Fruit fly (Drosophila melanogaster) whole organism, embryonic: ENCODE data around the gene RpS5b.

Source experiments
- Adf1 ChIP-seq: fragments of 200-800 bp; sonication (Bioruptor generic); IDR thresholded peaks from 2 replicates; pipeline ENCODE4 v1.3.6; 2022; ENCODE audit warnings: missing biosample characterization, missing genetic modification characterization
- CG10321 ChIP-seq: fragments of 200-800 bp; sonication (Bioruptor generic); IDR thresholded peaks from 2 replicates; pipeline ENCODE4 v1.3.6; 2022; ENCODE audit warnings: missing biosample characterization, missing genetic modification characterization
- CG10431 ChIP-seq: fragments of 200-800 bp; sonication (Bioruptor generic); optimal IDR thresholded peaks from 3 replicates; lab custom pipeline; 2018; ENCODE audit warnings: missing biosample characterization, mild to moderate bottlenecking, missing genetic modification characterization
- CG11247 ChIP-seq: fragments of 200-800 bp; sonication (Bioruptor generic); IDR thresholded peaks from 2 replicates; pipeline ENCODE4 v1.3.6; 2022; ENCODE audit warnings: missing biosample characterization, missing genetic modification characterization
- CG12236 ChIP-seq: fragments of 200-800 bp; sonication (Bioruptor generic); optimal IDR thresholded peaks from 2 replicates; lab custom pipeline; 2016; ENCODE audit warnings: missing biosample characterization, missing genetic modification characterization
- CG13123 ChIP-seq: fragments of 200-800 bp; sonication (Bioruptor generic); optimal IDR thresholded peaks from 2 replicates; lab custom pipeline; 2016; ENCODE audit warnings: missing biosample characterization, missing genetic modification characterization
- CG1529 ChIP-seq: fragments of 200-800 bp; sonication (Bioruptor generic); optimal IDR thresholded peaks from 3 replicates; lab custom pipeline; 2018; ENCODE audit warnings: missing biosample characterization, missing genetic modification characterization
- CG1647 ChIP-seq: fragments of 200-800 bp; sonication (Bioruptor generic); optimal IDR thresholded peaks from 3 replicates; lab custom pipeline; 2016; ENCODE audit warnings: missing biosample characterization, missing genetic modification characterization
- CG17385 ChIP-seq: fragments of 200-800 bp; sonication (Bioruptor generic); optimal IDR thresholded peaks from 3 replicates; lab custom pipeline; 2018; ENCODE audit warnings: missing biosample characterization, mild to moderate bottlenecking, missing genetic modification characterization
- CG2199 ChIP-seq: fragments of 200-800 bp; sonication (Bioruptor generic); IDR thresholded peaks from 3 replicates; pipeline ENCODE4 v1.3.6; 2022; ENCODE audit warnings: missing biosample characterization, missing genetic modification characterization
- CG2202 ChIP-seq: fragments of 200-800 bp; sonication (Bioruptor generic); optimal IDR thresholded peaks from 2 replicates; lab custom pipeline; 2018; ENCODE audit warnings: missing biosample characterization, mild to moderate bottlenecking, missing genetic modification characterization
- CG34224 ChIP-seq: fragments of 200-800 bp; sonication (Bioruptor generic); IDR thresholded peaks from 3 replicates; pipeline ENCODE4 v1.3.6; 2022; ENCODE audit warnings: missing biosample characterization, missing genetic modification characterization; ENCODE audit not compliant: partially characterized antibody
- CG4328 ChIP-seq: fragments of 200-800 bp; sonication (Bioruptor generic); optimal IDR thresholded peaks from 3 replicates; lab custom pipeline; 2017; ENCODE audit warnings: missing biosample characterization, missing genetic modification reagents, missing genetic modification characterization
- CG6175 ChIP-seq: fragments of 200-800 bp; sonication (Bioruptor generic); IDR thresholded peaks from 3 replicates; pipeline ENCODE4 v1.3.6; 2022; ENCODE audit warnings: missing biosample characterization, missing genetic modification characterization
- CG6765 ChIP-seq: fragments of 200-800 bp; sonication (Bioruptor generic); optimal IDR thresholded peaks from 3 replicates; lab custom pipeline; 2017; ENCODE audit warnings: missing biosample characterization, mild to moderate bottlenecking, missing genetic modification characterization
- CG7928 ChIP-seq: fragments of 200-800 bp; sonication (Bioruptor generic); optimal IDR thresholded peaks from 2 replicates; lab custom pipeline; 2017; ENCODE audit warnings: missing biosample characterization, mild to moderate bottlenecking, missing genetic modification characterization
- CG8944 ChIP-seq: fragments of 200-800 bp; sonication (Bioruptor generic); optimal IDR thresholded peaks from 3 replicates; lab custom pipeline; 2016; ENCODE audit warnings: missing biosample characterization, missing genetic modification characterization
- CG9437 ChIP-seq: fragments of 200-800 bp; sonication (Bioruptor generic); optimal IDR thresholded peaks from 2 replicates; lab custom pipeline; 2018; ENCODE audit warnings: missing biosample characterization, mild to moderate bottlenecking, missing genetic modification characterization
- CG9727 ChIP-seq: fragments of 200-800 bp; sonication (Bioruptor generic); optimal IDR thresholded peaks from 3 replicates; lab custom pipeline; 2017; ENCODE audit warnings: missing biosample characterization, mild to moderate bottlenecking, missing genetic modification characterization
- CG9797 ChIP-seq: fragments of 200-800 bp; sonication (Bioruptor generic); optimal IDR thresholded peaks from 3 replicates; lab custom pipeline; 2018; ENCODE audit warnings: missing biosample characterization, mild to moderate bottlenecking, missing genetic modification characterization
- CHES-1-like ChIP-seq: fragments of 200-800 bp; sonication (Bioruptor generic); optimal IDR thresholded peaks from 2 replicates; lab custom pipeline; 2016; ENCODE audit warnings: missing biosample characterization, missing genetic modification characterization
- D ChIP-seq, 2 experiments: fragments of 200-800 bp in 1 of 2; fragments of >200 bp in 1 of 2; sonication (Bioruptor generic) in 1 of 2; optimal IDR thresholded peaks; 2 replicates in 1 of 2; 3 replicates in 1 of 2; lab custom pipeline; 2017; ENCODE audit warnings: mild to moderate bottlenecking in 1 of 2, missing biosample characterization in 1 of 2, missing genetic modification characterization in 1 of 2, missing genetic modification reagents in 1 of 2
- Dad ChIP-seq: fragments of 200-800 bp; sonication (Bioruptor generic); optimal IDR thresholded peaks from 3 replicates; lab custom pipeline; 2016; ENCODE audit warnings: missing biosample characterization, missing genetic modification characterization
- Eip74EF ChIP-seq, 2 experiments: fragments of 200-800 bp in 1 of 2; fragments of >200 bp in 1 of 2; sonication (Bioruptor generic) in 1 of 2; optimal IDR thresholded peaks; 2 replicates each; lab custom pipeline; 2017 to 2019; ENCODE audit warnings: missing biosample characterization in 2 of 2, missing genetic modification characterization in 2 of 2, mild to moderate bottlenecking in 1 of 2, moderate library complexity in 1 of 2
- Fer1 ChIP-seq: fragments of 200-800 bp; sonication (Bioruptor generic); optimal IDR thresholded peaks from 2 replicates; lab custom pipeline; 2017; ENCODE audit warnings: missing biosample characterization, mild to moderate bottlenecking, missing genetic modification characterization
- HLH4C ChIP-seq: fragments of 200-800 bp; sonication (Bioruptor generic); IDR thresholded peaks from 3 replicates; pipeline ENCODE4 v1.3.6; 2022; ENCODE audit warnings: missing biosample characterization, missing genetic modification characterization; ENCODE audit not compliant: partially characterized antibody
- Hand ChIP-seq: fragments of 200-800 bp; sonication (Bioruptor generic); optimal IDR thresholded peaks from 2 replicates; lab custom pipeline; 2017; ENCODE audit warnings: mild to moderate bottlenecking, missing biosample characterization, missing genetic modification reagents, missing genetic modification characterization
- Hr51 ChIP-seq, 2 experiments: fragments of 200-800 bp; sonication (Bioruptor generic); optimal IDR thresholded peaks; 2 replicates in 1 of 2; 3 replicates in 1 of 2; lab custom pipeline; 2016 to 2018; ENCODE audit warnings: missing biosample characterization in 2 of 2, missing genetic modification characterization in 2 of 2, mild to moderate bottlenecking in 1 of 2, moderate library complexity in 1 of 2
- Scr ChIP-seq: fragments of 200-800 bp; sonication (Bioruptor generic); IDR thresholded peaks from 2 replicates; pipeline ENCODE4 v1.3.6; 2022; ENCODE audit warnings: missing biosample characterization, missing genetic modification characterization; ENCODE audit not compliant: partially characterized antibody
- Ssrp ChIP-seq: fragments of 200-800 bp; sonication (Bioruptor generic); optimal IDR thresholded peaks from 2 replicates; lab custom pipeline; 2018; ENCODE audit warnings: missing biosample characterization, mild to moderate bottlenecking, missing genetic modification characterization, moderate library complexity
- chinmo ChIP-seq: fragments of 200-800 bp; sonication (Bioruptor generic); IDR thresholded peaks from 4 replicates; pipeline ENCODE4 v1.3.6; 2022; ENCODE audit warnings: missing biosample characterization, missing genetic modification characterization; ENCODE audit not compliant: partially characterized antibody
- crp ChIP-seq, 2 experiments: fragments of 200-800 bp; sonication (Bioruptor generic); optimal IDR thresholded peaks; 2 replicates in 1 of 2; 3 replicates in 1 of 2; lab custom pipeline; 2017; ENCODE audit warnings: missing biosample characterization in 2 of 2, missing genetic modification characterization in 2 of 2, mild to moderate bottlenecking in 1 of 2, moderate library complexity in 1 of 2
- dimm ChIP-seq: fragments of 200-800 bp; sonication (Bioruptor generic); IDR thresholded peaks from 2 replicates; pipeline ENCODE4 v1.3.6; 2022; ENCODE audit warnings: missing biosample characterization, missing genetic modification characterization
- gem ChIP-seq: fragments of 200-800 bp; sonication (Bioruptor generic); optimal IDR thresholded peaks from 2 replicates; lab custom pipeline; 2019; ENCODE audit warnings: missing biosample characterization, mild to moderate bottlenecking, missing genetic modification characterization, moderate library complexity
- grn ChIP-seq: fragments of 200-800 bp; sonication (Bioruptor generic); optimal IDR thresholded peaks from 3 replicates; lab custom pipeline; 2017; ENCODE audit warnings: missing biosample characterization, missing genetic modification characterization
- gro ChIP-seq: fragments of 200-800 bp; sonication (Bioruptor generic); optimal IDR thresholded peaks from 2 replicates; lab custom pipeline; 2016; ENCODE audit warnings: missing biosample characterization, missing genetic modification characterization
- hb ChIP-seq: fragments of 200-800 bp; sonication (Bioruptor generic); IDR thresholded peaks from 3 replicates; pipeline ENCODE4 v1.3.6; 2022; ENCODE audit warnings: missing biosample characterization, missing genetic modification characterization; ENCODE audit not compliant: partially characterized antibody
- her ChIP-seq: fragments of 200-800 bp; sonication (Bioruptor generic); optimal IDR thresholded peaks from 2 replicates; lab custom pipeline; 2016; ENCODE audit warnings: missing biosample characterization, missing genetic modification characterization
- nau ChIP-seq: fragments of 200-800 bp; sonication (Bioruptor generic); optimal IDR thresholded peaks from 3 replicates; lab custom pipeline; 2017; ENCODE audit warnings: missing biosample characterization, mild to moderate bottlenecking, missing genetic modification characterization, missing genetic modification reagents
- nerfin-2 ChIP-seq: fragments of 200-800 bp; sonication (Bioruptor generic); IDR thresholded peaks from 2 replicates; pipeline ENCODE4 v1.3.6; 2022; ENCODE audit warnings: missing biosample characterization, missing genetic modification characterization; ENCODE audit not compliant: partially characterized antibody
- pb ChIP-seq: fragments of 200-800 bp; sonication (Bioruptor generic); optimal IDR thresholded peaks from 3 replicates; lab custom pipeline; 2016; ENCODE audit warnings: missing biosample characterization, missing genetic modification characterization
- pfk ChIP-seq: fragments of 200-800 bp; sonication (Bioruptor generic); optimal IDR thresholded peaks from 2 replicates; lab custom pipeline; 2018; ENCODE audit warnings: missing biosample characterization, mild to moderate bottlenecking, missing genetic modification characterization, moderate library complexity
- stc ChIP-seq: fragments of 200-800 bp; sonication (Bioruptor generic); IDR thresholded peaks from 2 replicates; pipeline ENCODE4 v1.3.6; 2022; ENCODE audit warnings: missing biosample characterization, missing genetic modification characterization
- tin ChIP-seq: fragments of 200-800 bp; sonication (Bioruptor generic); optimal IDR thresholded peaks from 3 replicates; lab custom pipeline; 2016; ENCODE audit warnings: missing biosample characterization, missing genetic modification characterization
- trem ChIP-seq: fragments of 200-800 bp; optimal IDR thresholded peaks from 3 replicates; lab custom pipeline; 2019; ENCODE audit warnings: missing biosample characterization, mild to moderate bottlenecking, missing genetic modification characterization, moderate library complexity
- tx ChIP-seq: fragments of 200-800 bp; sonication (Bioruptor generic); optimal IDR thresholded peaks from 2 replicates; lab custom pipeline; 2016; ENCODE audit warnings: missing biosample characterization, missing genetic modification characterization
- unpg ChIP-seq: fragments of 200-800 bp; sonication (Bioruptor generic); optimal IDR thresholded peaks from 3 replicates; lab custom pipeline; 2018; ENCODE audit warnings: missing biosample characterization, mild to moderate bottlenecking, missing genetic modification characterization, moderate library complexity
- wor ChIP-seq: fragments of 200-800 bp; sonication (Bioruptor generic); IDR thresholded peaks from 2 replicates; pipeline ENCODE4 v1.3.6; 2022; ENCODE audit warnings: missing biosample characterization, missing genetic modification characterization

The RpS5b gene

DNA sequence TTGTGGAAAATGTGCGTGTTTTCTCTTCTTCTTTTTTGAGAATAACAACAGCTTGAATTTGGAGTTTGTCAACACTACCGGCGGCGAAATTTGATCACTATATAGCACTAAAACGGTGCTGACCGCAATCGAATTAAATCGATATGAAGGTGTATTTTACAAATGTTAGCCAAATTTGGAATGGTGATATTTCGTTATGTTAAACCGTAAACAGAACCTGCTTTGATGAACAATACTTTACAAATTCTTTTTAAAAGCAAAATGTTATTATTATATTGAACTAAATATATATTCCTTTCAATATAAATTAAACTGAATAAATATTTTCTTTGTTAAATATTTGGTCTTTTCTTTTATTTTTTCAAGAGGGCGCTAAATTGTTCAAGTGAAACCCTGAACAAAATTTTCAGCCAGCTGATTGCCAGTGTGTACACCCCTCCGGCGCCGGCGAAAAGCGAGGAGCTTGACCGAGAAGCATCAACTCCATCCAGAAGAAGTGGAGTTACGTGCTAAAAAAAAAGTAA, 15.3 kb downstream of the RpS5b start, which contains the start of the genes Rrp6, CG33331 and CG33332 (continued):
- TF ChIP-seq Eip74EF (GFP tag; optimal IDR thresholded peaks at IDR 0.05; lab: Kevin White, UChicago) (no peak), CG9437 (peak; percentile 66), hb (GFP tag; lab: Robert Waterston, UW) (0 out of 3 replicates have a peak, but pooled peaks have one; percentile 44), dimm (no peak), CG10321 (GFP tag; lab: Robert Waterston, UW) (no peak), CG34224 (GFP tag; lab: Robert Waterston, UW) (peak; percentile 80), nau (GFP tag; lab: Kevin White, UChicago) (no peak), CHES-1-like (GFP tag; lab: Kevin White, UChicago) (peak; percentile 67), Adf1 (GFP tag; lab: Robert Waterston, UW) (peak; percentile 41), Fer1 (GFP tag; lab: Kevin White, UChicago) (peak; percentile 83), CG10431 (GFP tag; lab: Kevin White, UChicago) (peak; percentile 39), Hand (peak; percentile 37), Scr (GFP tag; lab: Robert Waterston, UW) (peak; percentile 46), HLH4C (GFP tag; lab: Robert Waterston, UW) (peak; percentile 31; the same call in 2 of the 3 replicates), gro (GFP tag; lab: Kevin White, UChicago) (peak; percentile 37), her (GFP tag; lab: Kevin White, UChicago) (peak; percentile 33), nerfin-2 (no peak; the same call in 1 of the 2 replicates), CG4328 (GFP tag; lab: Kevin White, UChicago) (peak; percentile 64), CG2199 (GFP tag; lab: Robert Waterston, UW) (no peak), CG12236 (no peak), crp (GFP tag; optimal IDR thresholded peaks at IDR 0.05; lab: Kevin White, UChicago) (peak; percentile 45 to 92), tin (GFP tag; lab: Kevin White, UChicago) (peak; percentile 77), tx (GFP tag; lab: Kevin White, UChicago) (peak; percentile 64), Ssrp (tag; lab: Kevin White, UChicago) (peak; percentile 68), CG7928 (GFP tag; lab: Kevin White, UChicago) (peak; percentile 83), Dad (peak; percentile 55), gem (peak; percentile 80), CG1647 (GFP tag; lab: Kevin White, UChicago) (peak; percentile 26), CG9727 (GFP tag; lab: Kevin White, UChicago) (peak; percentile 59), CG17385 (GFP tag; lab: Kevin White, UChicago) (peak; percentile 98), stc (GFP tag; lab: Robert Waterston, UW) (no peak; the same call in 1 of the 2 replicates), chinmo (GFP tag; lab: Robert Waterston, UW) (0 out of 4 replicates have a peak, but pooled peaks have one; percentile 52), CG2202 (no peak), wor (GFP tag; lab: Robert Waterston, UW) (0 out of 2 replicates have a peak, but pooled peaks have one; percentile 22), CG6765 (GFP tag; lab: Kevin White, UChicago) (peak; percentile 20), CG1529 (GFP tag; lab: Kevin White, UChicago) (no peak), Hr51 (GFP tag; optimal IDR thresholded peaks at IDR 0.05; lab: Kevin White, UChicago) (peak in 1 of 2 experiments; percentile 69), unpg (peak; percentile 70), CG13123 (peak; percentile 44), pfk (GFP tag; lab: Kevin White, UChicago) (peak; percentile 22), trem (tag; lab: Kevin White, UChicago) (peak; percentile 67), CG11247 (GFP tag; lab: Robert Waterston, UW) (peak; percentile 65), CG8944 (GFP tag; lab: Kevin White, UChicago) (peak; percentile 46), grn (GFP tag; lab: Kevin White, UChicago) (no peak), CG9797 (GFP tag; lab: Kevin White, UChicago) (peak; percentile 3), pb (GFP tag; lab: Kevin White, UChicago) (no peak), CG6175 (GFP tag; lab: Robert Waterston, UW) (no peak), D (optimal IDR thresholded peaks at IDR 0.05; lab: Kevin White, UChicago) (no peak), D (GFP tag; optimal IDR thresholded peaks at IDR 0.05; lab: Kevin White, UChicago) (no peak)
